Fruit fly (Drosophila melanogaster): ENCODE data around the gene CG13692.

DNA sequence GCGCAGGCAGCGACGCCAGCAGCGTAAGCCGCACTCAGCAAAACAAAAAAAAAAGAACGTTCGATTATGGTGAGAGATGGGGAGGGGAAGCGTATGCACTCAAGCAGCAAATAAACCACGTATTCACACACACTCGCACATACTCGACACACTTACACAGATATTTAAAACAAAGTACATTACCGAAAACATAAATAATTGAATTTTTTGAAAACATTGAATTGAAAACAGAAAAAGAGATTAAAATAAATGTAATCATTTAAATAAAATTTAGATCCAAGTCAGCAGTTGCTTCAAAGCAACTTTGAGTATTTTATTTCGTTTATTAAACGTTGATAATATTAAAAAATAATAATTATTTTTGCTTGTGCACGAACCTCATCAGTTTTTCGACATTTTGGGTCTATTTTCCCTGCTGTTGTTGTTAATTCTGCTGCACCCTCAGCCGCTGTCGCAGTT, 49.5 kb downstream of the CG13692 start:
- TF ChIP-seq CG8159 (tag; optimal IDR thresholded peaks at IDR 0.05) (peak; percentile 67), CG14655 (GFP tag; optimal IDR thresholded peaks at IDR 0.05) (peak; percentile 68), fd96Ca (GFP tag; IDR thresholded peaks at IDR 0.05) (peak; percentile 27; the same call in 1 of the 3 replicates), CG12605 (GFP tag; IDR thresholded peaks at IDR 0.05) (peak; percentile 80), EcR (GFP tag; optimal IDR thresholded peaks at IDR 0.05) (no peak), rn (GFP tag; IDR thresholded peaks at IDR 0.05) (no peak), Pif1B (GFP tag; optimal IDR thresholded peaks at IDR 0.05) (peak; percentile 61), CG32121 (GFP tag; IDR thresholded peaks at IDR 0.05) (no peak), CG34367 (tag; optimal IDR thresholded peaks at IDR 0.05) (peak; percentile 6), gl (tag; optimal IDR thresholded peaks at IDR 0.05) (peak; percentile 37), CG9948 (tag; optimal IDR thresholded peaks at IDR 0.05) (peak; percentile 43)

All from whole organism, pupa.